Fruit fly (Drosophila melanogaster) whole organism, embryonic: ENCODE data around the gene CG4210.

ENCODE experiments used
- Awh ChIP-seq: fragments of 200-800 bp; sonication (Bioruptor generic); IDR thresholded peaks from 2 replicates; pipeline ENCODE4, ENCODE4 v1.3.6; 2022; ENCODE audit warnings: missing biosample characterization, missing genetic modification characterization
- BtbVII ChIP-seq: fragments of 200-800 bp; sonication (Bioruptor generic); optimal IDR thresholded peaks from 3 replicates; lab custom pipeline; 2017; ENCODE audit warnings: missing biosample characterization, mild to moderate bottlenecking, missing genetic modification characterization
- CG10267 ChIP-seq: fragments of 200-800 bp; sonication (Bioruptor generic); optimal IDR thresholded peaks from 2 replicates; lab custom pipeline; 2018; ENCODE audit warnings: missing biosample characterization, mild to moderate bottlenecking, missing genetic modification characterization, moderate library complexity
- CG10565 ChIP-seq: fragments of 200-800 bp; sonication (Bioruptor generic); optimal IDR thresholded peaks from 3 replicates; lab custom pipeline; 2016; ENCODE audit warnings: missing biosample characterization, mild to moderate bottlenecking, missing genetic modification characterization
- CG15479 ChIP-seq: fragments of 200-800 bp; sonication (Bioruptor generic); optimal IDR thresholded peaks from 3 replicates; lab custom pipeline; 2019; ENCODE audit warnings: missing biosample characterization, mild to moderate bottlenecking, missing genetic modification characterization, moderate library complexity
- CG15601 ChIP-seq: fragments of 200-800 bp; sonication (Bioruptor generic); optimal IDR thresholded peaks from 3 replicates; lab custom pipeline; 2019; ENCODE audit warnings: missing biosample characterization, mild to moderate bottlenecking, missing genetic modification characterization, moderate library complexity
- CG1647 ChIP-seq: fragments of 200-800 bp; sonication (Bioruptor generic); optimal IDR thresholded peaks from 3 replicates; lab custom pipeline; 2016; ENCODE audit warnings: missing biosample characterization, missing genetic modification characterization
- CG17328 ChIP-seq: fragments of 200-800 bp; sonication (Bioruptor generic); IDR thresholded peaks from 2 replicates; pipeline ENCODE4 v1.3.6; 2022; ENCODE audit warnings: missing biosample characterization, missing genetic modification characterization
- CG2712 ChIP-seq: fragments of 200-800 bp; optimal IDR thresholded peaks from 3 replicates; lab custom pipeline; 2019; ENCODE audit warnings: missing biosample characterization, mild to moderate bottlenecking, missing genetic modification characterization, moderate library complexity
- CG32532 ChIP-seq: fragments of 200-800 bp; sonication (Bioruptor generic); IDR thresholded peaks from 2 replicates; pipeline ENCODE4 v1.3.6; 2022; ENCODE audit warnings: missing biosample characterization, missing genetic modification characterization
- CG4360 ChIP-seq: fragments of 200-800 bp; sonication (Bioruptor generic); IDR thresholded peaks from 2 replicates; pipeline ENCODE4 v1.3.6; 2022; ENCODE audit warnings: missing biosample characterization, missing genetic modification characterization
- CG6272 ChIP-seq: fragments of 200-800 bp; sonication (Bioruptor generic); IDR thresholded peaks from 2 replicates; pipeline ENCODE4 v1.3.6; 2022; ENCODE audit warnings: missing biosample characterization, missing genetic modification characterization
- CG6791 ChIP-seq: fragments of 200-800 bp; sonication (Bioruptor generic); IDR thresholded peaks from 3 replicates; pipeline ENCODE4 v1.3.6; 2022; ENCODE audit warnings: missing biosample characterization, missing genetic modification characterization; ENCODE audit not compliant: partially characterized antibody
- CG9876 ChIP-seq: fragments of 200-800 bp; sonication (Bioruptor generic); optimal IDR thresholded peaks from 2 replicates; lab custom pipeline; 2016; ENCODE audit warnings: missing biosample characterization, missing genetic modification characterization
- CG9932 ChIP-seq: fragments of 200-800 bp; sonication (Bioruptor generic); IDR thresholded peaks from 2 replicates; pipeline ENCODE4 v1.3.6; 2022; ENCODE audit warnings: missing biosample characterization, missing genetic modification characterization
- CHES-1-like ChIP-seq: fragments of 200-800 bp; sonication (Bioruptor generic); optimal IDR thresholded peaks from 2 replicates; lab custom pipeline; 2016; ENCODE audit warnings: missing biosample characterization, missing genetic modification characterization
- CkIIα-i1 ChIP-seq: fragments of 200-800 bp; sonication (Bioruptor generic); IDR thresholded peaks from 2 replicates; pipeline ENCODE4 v1.3.6; 2022; ENCODE audit warnings: missing biosample characterization, missing genetic modification characterization
- Deaf1 ChIP-seq: fragments of 200-800 bp; optimal IDR thresholded peaks from 3 replicates; lab custom pipeline; 2019; ENCODE audit warnings: missing biosample characterization, mild to moderate bottlenecking, missing genetic modification characterization, moderate library complexity
- GATAe ChIP-seq: fragments of 200-800 bp; sonication (Bioruptor generic); conservative IDR thresholded peaks from 2 replicates; pipeline ENCODE4 v1.3.6; 2022; ENCODE audit warnings: missing biosample characterization, missing genetic modification characterization
- Hand ChIP-seq: fragments of 200-800 bp; sonication (Bioruptor generic); optimal IDR thresholded peaks from 2 replicates; lab custom pipeline; 2017; ENCODE audit warnings: mild to moderate bottlenecking, missing biosample characterization, missing genetic modification reagents, missing genetic modification characterization
- Mad ChIP-seq: fragments of 200-800 bp; sonication (Bioruptor generic); optimal IDR thresholded peaks from 2 replicates; lab custom pipeline; 2016; ENCODE audit warnings: missing biosample characterization, missing genetic modification characterization
- Med ChIP-seq: fragments of 200-800 bp; sonication (Bioruptor generic); peaks from one replicate; lab custom pipeline; 2016; ENCODE audit warnings: missing biosample characterization, missing genetic modification characterization, mild to moderate bottlenecking, inconsistent platforms, moderate library complexity
- Meics ChIP-seq: fragments of 200-800 bp; sonication (Bioruptor generic); optimal IDR thresholded peaks from 2 replicates; lab custom pipeline; 2017; ENCODE audit warnings: missing biosample characterization, mild to moderate bottlenecking, missing genetic modification characterization
- Mes4 ChIP-seq: fragments of 200-800 bp; sonication (Bioruptor generic); optimal IDR thresholded peaks from 2 replicates; lab custom pipeline; 2016; ENCODE audit warnings: missing biosample characterization, missing genetic modification characterization
- Neu2 ChIP-seq: fragments of 200-800 bp; sonication (Bioruptor generic); optimal IDR thresholded peaks from 3 replicates; lab custom pipeline; 2016; ENCODE audit warnings: missing biosample characterization, missing genetic modification characterization, borderline replicate concordance
- Oli ChIP-seq: fragments of 200-800 bp; sonication (Bioruptor generic); optimal IDR thresholded peaks from 2 replicates; lab custom pipeline; 2018; ENCODE audit warnings: missing biosample characterization, mild to moderate bottlenecking, missing genetic modification characterization, moderate library complexity
- Opbp ChIP-seq: fragments of 200-800 bp; sonication (Bioruptor generic); IDR thresholded peaks from 3 replicates; pipeline ENCODE4 v1.3.6; 2022; ENCODE audit warnings: missing biosample characterization, missing genetic modification characterization; ENCODE audit not compliant: partially characterized antibody
- Spps ChIP-seq: fragments of 200-800 bp; sonication (Bioruptor generic); optimal IDR thresholded peaks from 2 replicates; lab custom pipeline; 2018; ENCODE audit warnings: missing biosample characterization, mild to moderate bottlenecking, missing genetic modification characterization
- Ssrp ChIP-seq: fragments of 200-800 bp; sonication (Bioruptor generic); optimal IDR thresholded peaks from 2 replicates; lab custom pipeline; 2018; ENCODE audit warnings: missing biosample characterization, mild to moderate bottlenecking, missing genetic modification characterization, moderate library complexity
- Xbp1 ChIP-seq: fragments of 200-800 bp; sonication (Bioruptor generic); optimal IDR thresholded peaks from 3 replicates; lab custom pipeline; 2016; ENCODE audit warnings: missing biosample characterization, mild to moderate bottlenecking, missing genetic modification characterization
- YL-1 ChIP-seq: fragments of 200-800 bp; sonication (Bioruptor generic); optimal IDR thresholded peaks from 3 replicates; lab custom pipeline; 2017; ENCODE audit warnings: missing biosample characterization, mild to moderate bottlenecking, missing genetic modification characterization
- aop ChIP-seq: fragments of 200-800 bp; sonication (Bioruptor generic); IDR thresholded peaks from 2 replicates; pipeline ENCODE4 v1.3.6; 2022; ENCODE audit warnings: missing biosample characterization, missing genetic modification characterization
- az2 ChIP-seq: fragments of 200-800 bp; sonication (Bioruptor generic); optimal IDR thresholded peaks from 3 replicates; lab custom pipeline; 2016; ENCODE audit warnings: missing biosample characterization, missing genetic modification characterization
- bsh ChIP-seq, 2 experiments: fragments of 200-800 bp; sonication (Bioruptor generic); optimal IDR thresholded peaks; 2 replicates each; lab custom pipeline; 2017 to 2018; ENCODE audit warnings: mild to moderate bottlenecking in 2 of 2, missing biosample characterization in 2 of 2, missing genetic modification characterization in 2 of 2, moderate library complexity in 1 of 2
- ci ChIP-seq: fragments of 200-800 bp; sonication (Bioruptor generic); IDR thresholded peaks from 3 replicates; pipeline ENCODE4 v1.3.6; 2022; ENCODE audit warnings: missing biosample characterization, missing genetic modification characterization
- cwo ChIP-seq: fragments of 200-800 bp; sonication (Bioruptor generic); optimal IDR thresholded peaks from 3 replicates; lab custom pipeline; 2017; ENCODE audit warnings: missing biosample characterization, missing genetic modification characterization, mild to moderate bottlenecking, moderate library complexity, missing genetic modification reagents
- dm ChIP-seq: fragments of 200-800 bp; sonication (Bioruptor generic); optimal IDR thresholded peaks from 3 replicates; lab custom pipeline; 2016; ENCODE audit warnings: missing biosample characterization, missing genetic modification characterization
- emc ChIP-seq: fragments of 200-800 bp; sonication (Bioruptor generic); optimal IDR thresholded peaks from 2 replicates; lab custom pipeline; 2016; ENCODE audit warnings: missing biosample characterization, missing genetic modification characterization
- fu2 ChIP-seq: fragments of 200-800 bp; sonication (Bioruptor generic); optimal IDR thresholded peaks from 2 replicates; lab custom pipeline; 2016; ENCODE audit warnings: missing biosample characterization, missing genetic modification characterization
- gem ChIP-seq: fragments of 200-800 bp; sonication (Bioruptor generic); optimal IDR thresholded peaks from 2 replicates; lab custom pipeline; 2019; ENCODE audit warnings: missing biosample characterization, mild to moderate bottlenecking, missing genetic modification characterization, moderate library complexity
- gsb-n ChIP-seq: fragments of 200-800 bp; sonication (Bioruptor generic); optimal IDR thresholded peaks from 3 replicates; lab custom pipeline; 2018; ENCODE audit warnings: missing biosample characterization, mild to moderate bottlenecking, missing genetic modification characterization
- h ChIP-seq: fragments of >200 bp; optimal IDR thresholded peaks from 2 replicates; lab custom pipeline; 2017
- insv ChIP-seq, 2 experiments: fragments of 200-800 bp; sonication (Bioruptor generic); optimal IDR thresholded peaks; 3 replicates each; lab custom pipeline; 2016 to 2018; ENCODE audit warnings: missing biosample characterization in 2 of 2, missing genetic modification characterization in 2 of 2
- mirr ChIP-seq: fragments of 200-800 bp; sonication (Bioruptor generic); optimal IDR thresholded peaks from 3 replicates; lab custom pipeline; 2018; ENCODE audit warnings: missing biosample characterization, mild to moderate bottlenecking, missing genetic modification characterization
- odd ChIP-seq: fragments of 200-800 bp; sonication (Bioruptor generic); optimal IDR thresholded peaks from 2 replicates; lab custom pipeline; 2017; ENCODE audit warnings: missing biosample characterization, mild to moderate bottlenecking, missing genetic modification characterization
- org-1 ChIP-seq: fragments of 200-800 bp; sonication (Bioruptor generic); optimal IDR thresholded peaks from 2 replicates; lab custom pipeline; 2017; ENCODE audit warnings: missing biosample characterization, missing genetic modification characterization
- peb ChIP-seq: fragments of 200-800 bp; sonication (Bioruptor generic); IDR thresholded peaks from 2 replicates; pipeline ENCODE4 v1.3.6; 2022; ENCODE audit warnings: missing biosample characterization, missing genetic modification characterization
- repo ChIP-seq: fragments of 200-800 bp; sonication (Bioruptor generic); optimal IDR thresholded peaks from 2 replicates; lab custom pipeline; 2016; ENCODE audit warnings: missing biosample characterization, missing genetic modification characterization
- slbo ChIP-seq: fragments of 200-800 bp; sonication (Bioruptor generic); IDR thresholded peaks from 2 replicates; pipeline ENCODE4 v1.3.6; 2022; ENCODE audit warnings: missing biosample characterization, missing genetic modification characterization
- sr ChIP-seq: fragments of 200-800 bp; sonication (Bioruptor generic); IDR thresholded peaks from 3 replicates; pipeline ENCODE4 v1.3.6; 2022; ENCODE audit warnings: missing biosample characterization, missing genetic modification characterization
- sug ChIP-seq: fragments of 200-800 bp; optimal IDR thresholded peaks from 2 replicates; lab custom pipeline; 2019; ENCODE audit warnings: missing biosample characterization, mild to moderate bottlenecking, missing genetic modification characterization, moderate library complexity

CG4210 gene

dm6 chr3R:15198052-15198793 lies 15.6 kb upstream of the CG4210 start:
- peak; percentile 16 for TF ChIP-seq Med
- peak; percentile 76 for TF ChIP-seq BtbVII (GFP tag; lab: Kevin White, UChicago)
- TF ChIP-seq CG4360 (GFP tag; lab: Robert Waterston, UW): no peak
- TF ChIP-seq Spps (tag; lab: Kevin White, UChicago): no peak
- TF ChIP-seq Mes4: no peak
- no peak for TF ChIP-seq CG2712
- TF ChIP-seq sug (tag; lab: Kevin White, UChicago): peak; percentile 90
- TF ChIP-seq odd (GFP tag; lab: Kevin White, UChicago): no peak
- TF ChIP-seq slbo (GFP tag; lab: Robert Waterston, UW): no peak
- TF ChIP-seq Mad (GFP tag; lab: Kevin White, UChicago): no peak
- no peak for TF ChIP-seq Hand (GFP tag; lab: Kevin White, UChicago)
- no peak for TF ChIP-seq fu2 (GFP tag; lab: Kevin White, UChicago)
- TF ChIP-seq sr (GFP tag; lab: Robert Waterston, UW): no peak
- TF ChIP-seq Awh (GFP tag; lab: Robert Waterston, UW): no peak
- TF ChIP-seq Meics (GFP tag; lab: Kevin White, UChicago): no peak
- no peak for TF ChIP-seq CkIIα-i1 (GFP tag; lab: Robert Waterston, UW)
- no peak for TF ChIP-seq org-1
- no peak for TF ChIP-seq Neu2 (GFP tag; lab: Kevin White, UChicago)
- no peak for TF ChIP-seq CG10565 (GFP tag; lab: Kevin White, UChicago)
- peak; percentile 80 for TF ChIP-seq Deaf1 (tag; lab: Kevin White, UChicago)
- TF ChIP-seq CG9932 (GFP tag; lab: Robert Waterston, UW): no peak
- TF ChIP-seq CG1647 (GFP tag; lab: Kevin White, UChicago): no peak
- no peak for TF ChIP-seq CG6272 (GFP tag; lab: Robert Waterston, UW)
- no peak for TF ChIP-seq CG9876 (GFP tag; lab: Kevin White, UChicago)
- peak; percentile 79 for TF ChIP-seq cwo (GFP tag; lab: Kevin White, UChicago)
- no peak for TF ChIP-seq CG10267 (tag; lab: Kevin White, UChicago)
- peak; percentile 92 for TF ChIP-seq mirr (GFP tag; lab: Kevin White, UChicago)
- TF ChIP-seq ci (GFP tag; lab: Robert Waterston, UW): no peak
- no peak for TF ChIP-seq bsh (GFP tag; optimal IDR thresholded peaks at IDR 0.05; lab: Kevin White, UChicago)
- no peak for TF ChIP-seq dm (GFP tag; lab: Kevin White, UChicago)
- no peak for TF ChIP-seq gem (tag; lab: Kevin White, UChicago)
- no peak for TF ChIP-seq Xbp1 (GFP tag; lab: Kevin White, UChicago)
- TF ChIP-seq YL-1 (GFP tag; lab: Kevin White, UChicago): no peak
- TF ChIP-seq peb (GFP tag; lab: Robert Waterston, UW): no peak
- TF ChIP-seq aop (GFP tag; lab: Robert Waterston, UW): no peak
- no peak for TF ChIP-seq h (lab: Kevin White, UChicago)
- no peak for TF ChIP-seq az2
- no peak for TF ChIP-seq CG17328 (GFP tag; lab: Robert Waterston, UW)
- no peak for TF ChIP-seq insv (GFP tag; optimal IDR thresholded peaks at IDR 0.05; lab: Kevin White, UChicago)
- no peak for TF ChIP-seq repo (GFP tag; lab: Kevin White, UChicago)
- no peak for TF ChIP-seq CG15601 (tag; lab: Kevin White, UChicago)
- peak; percentile 71 for TF ChIP-seq GATAe
- no peak for TF ChIP-seq gsb-n
- TF ChIP-seq emc (GFP tag; lab: Kevin White, UChicago): no peak
- no peak for TF ChIP-seq CG32532
- no peak for TF ChIP-seq CG6791 (GFP tag; lab: Robert Waterston, UW)
- no peak for TF ChIP-seq Oli (tag; lab: Kevin White, UChicago)
- no peak for TF ChIP-seq CG15479
- TF ChIP-seq Opbp (GFP tag; lab: Robert Waterston, UW): no peak
- TF ChIP-seq Ssrp: no peak
- no peak for TF ChIP-seq CHES-1-like (GFP tag; lab: Kevin White, UChicago)
